Fruit fly (Drosophila melanogaster) whole organism, wandering third instar larva: ENCODE measurements around the gene Pp2A-29B.

Source experiments
- Abd-B ChIP-seq: fragments of >200 bp; optimal IDR thresholded peaks from 2 replicates; lab custom pipeline; 2017; ENCODE audit warnings: missing biosample characterization, missing genetic modification characterization
- CG32264 ChIP-seq: fragments of 200-800 bp; sonication (Bioruptor generic); optimal IDR thresholded peaks from 2 replicates; lab custom pipeline; 2016; ENCODE audit warnings: missing biosample characterization, missing genetic modification characterization
- CG9705 ChIP-seq: fragments of 200-800 bp; sonication (Bioruptor generic); optimal IDR thresholded peaks from 2 replicates; lab custom pipeline; 2018; ENCODE audit warnings: missing biosample characterization, mild to moderate bottlenecking, missing genetic modification characterization
- CrebA ChIP-seq: fragments of 200-800 bp; sonication (Bioruptor generic); optimal IDR thresholded peaks from 2 replicates; lab custom pipeline; 2016; ENCODE audit warnings: missing biosample characterization, mild to moderate bottlenecking, missing genetic modification characterization, borderline replicate concordance
- Dfd ChIP-seq: fragments of >200 bp; optimal IDR thresholded peaks from 2 replicates; lab custom pipeline; 2017; ENCODE audit warnings: missing biosample characterization, missing genetic modification characterization
- Dif ChIP-seq: fragments of 200-275, 200-300 bp; sonication (Bioruptor generic); optimal IDR thresholded peaks from 2 replicates; lab custom pipeline; 2018; ENCODE audit warnings: missing biosample characterization, missing genetic modification characterization; ENCODE audit not compliant: partially characterized antibody
- GATAd ChIP-seq: sonication (Bioruptor generic); optimal IDR thresholded peaks from 2 replicates; lab custom pipeline; 2016; ENCODE audit warnings: missing biosample characterization, missing genetic modification characterization
- HLH106 ChIP-seq: fragments of 200-800 bp; optimal IDR thresholded peaks from 3 replicates; lab custom pipeline; 2019; ENCODE audit warnings: missing biosample characterization, mild to moderate bottlenecking, missing genetic modification characterization, moderate library complexity
- Hnf4 ChIP-seq: fragments of 200-800 bp; sonication (Bioruptor generic); optimal IDR thresholded peaks from 2 replicates; lab custom pipeline; 2016; ENCODE audit warnings: missing biosample characterization, mild to moderate bottlenecking, missing genetic modification characterization
- Hr78 ChIP-seq: fragments of >200 bp; optimal IDR thresholded peaks from 2 replicates; lab custom pipeline; 2017; ENCODE audit warnings: missing biosample characterization, missing genetic modification characterization
- Hr83 ChIP-seq: fragments of 200-300 bp; sonication (Bioruptor generic); optimal IDR thresholded peaks from 2 replicates; lab custom pipeline; 2016; ENCODE audit warnings: missing biosample characterization, mild to moderate bottlenecking, missing genetic modification characterization, moderate library complexity; ENCODE audit not compliant: poor library complexity, severe bottlenecking
- Jra ChIP-seq: sonication (Bioruptor generic); optimal IDR thresholded peaks from 2 replicates; lab custom pipeline; 2016; ENCODE audit warnings: missing biosample characterization, missing genetic modification characterization
- Mio ChIP-seq: sonication (Bioruptor generic); optimal IDR thresholded peaks from 2 replicates; lab custom pipeline; 2016; ENCODE audit warnings: missing biosample characterization, missing genetic modification characterization
- Myc ChIP-seq: fragments of >200 bp; optimal IDR thresholded peaks from 2 replicates; lab custom pipeline; 2017
- N ChIP-seq: fragments of >200 bp; optimal IDR thresholded peaks from 2 replicates; lab custom pipeline; 2018; ENCODE audit warnings: missing biosample characterization, missing external identifiers, missing genetic modification characterization
- OdsH ChIP-seq: fragments of 200-800 bp; sonication (Bioruptor generic); optimal IDR thresholded peaks from 2 replicates; lab custom pipeline; 2016; ENCODE audit warnings: missing biosample characterization, mild to moderate bottlenecking, missing genetic modification characterization
- Rel ChIP-seq, 2 experiments: fragments of 200-800 bp; sonication (Bioruptor generic) in 1 of 2; optimal IDR thresholded peaks; 2 replicates in 1 of 2; 3 replicates in 1 of 2; lab custom pipeline; 2016 to 2019; ENCODE audit warnings: mild to moderate bottlenecking in 2 of 2, missing biosample characterization in 2 of 2, missing genetic modification characterization in 2 of 2, moderate library complexity in 1 of 2
- Sp1 ChIP-seq: fragments of 200-800 bp; sonication (Bioruptor generic); optimal IDR thresholded peaks from 3 replicates; lab custom pipeline; 2019; ENCODE audit warnings: missing biosample characterization, mild to moderate bottlenecking, missing genetic modification characterization, moderate library complexity
- Vsx2 ChIP-seq: fragments of 200-300, 225-300 bp; sonication (Bioruptor generic); optimal IDR thresholded peaks from 2 replicates; lab custom pipeline; 2018; ENCODE audit warnings: missing biosample characterization, missing genetic modification characterization; ENCODE audit not compliant: partially characterized antibody
- br ChIP-seq: fragments of 200-800 bp; sonication (Bioruptor generic); optimal IDR thresholded peaks from 2 replicates; lab custom pipeline; 2016; ENCODE audit warnings: missing biosample characterization, missing genetic modification characterization
- brk ChIP-seq: fragments of 200-800 bp; sonication (Bioruptor generic); optimal IDR thresholded peaks from 2 replicates; lab custom pipeline; 2016; ENCODE audit warnings: missing biosample characterization, mild to moderate bottlenecking, missing genetic modification characterization
- dl ChIP-seq, 2 experiments: fragments of 175-275, 200-275 bp in 1 of 2; fragments of 200-275 bp in 1 of 2; sonication (Bioruptor generic); optimal IDR thresholded peaks; lab custom pipeline; 2018; ENCODE audit warnings: mild to moderate bottlenecking in 2 of 2, missing biosample characterization in 2 of 2, missing genetic modification characterization in 2 of 2, moderate library complexity in 2 of 2; ENCODE audit not compliant: partially characterized antibody in 2 of 2, insufficient read depth in 1 of 2
- dmrt93B ChIP-seq: fragments of 200-800 bp; sonication (Bioruptor generic); optimal IDR thresholded peaks from 2 replicates; lab custom pipeline; 2018; ENCODE audit warnings: missing biosample characterization, mild to moderate bottlenecking, missing genetic modification characterization
- dsf ChIP-seq: sonication (Bioruptor generic); optimal IDR thresholded peaks from 2 replicates; lab custom pipeline; 2016; ENCODE audit warnings: missing biosample characterization, missing genetic modification characterization, borderline replicate concordance
- ey ChIP-seq: fragments of 200-800 bp; sonication (Bioruptor generic); optimal IDR thresholded peaks from 2 replicates; lab custom pipeline; 2016; ENCODE audit warnings: missing biosample characterization, missing genetic modification characterization
- foxo ChIP-seq, 2 experiments: fragments of 200-800 bp; sonication (Bioruptor generic); optimal IDR thresholded peaks; 2 replicates in 1 of 2; 3 replicates in 1 of 2; lab custom pipeline; 2016 to 2017; ENCODE audit warnings: missing biosample characterization in 2 of 2, missing genetic modification characterization in 2 of 2
- fru ChIP-seq: fragments of 200-800 bp; sonication (Bioruptor generic); optimal IDR thresholded peaks from 3 replicates; lab custom pipeline; 2016; ENCODE audit warnings: missing biosample characterization, mild to moderate bottlenecking, missing genetic modification characterization
- h ChIP-seq: fragments of 200-800 bp; sonication (Bioruptor generic); optimal IDR thresholded peaks from 3 replicates; lab custom pipeline; 2016; ENCODE audit warnings: missing biosample characterization, mild to moderate bottlenecking, missing genetic modification characterization
- jim ChIP-seq: fragments of 175-275, 200-325 bp; sonication (Bioruptor generic); optimal IDR thresholded peaks from 2 replicates; lab custom pipeline; 2016; ENCODE audit warnings: missing biosample characterization, mild to moderate bottlenecking, missing genetic modification characterization
- lola ChIP-seq: fragments of >200 bp; optimal IDR thresholded peaks from 2 replicates; lab custom pipeline; 2017; ENCODE audit warnings: missing biosample characterization, missing genetic modification characterization
- pan ChIP-seq: fragments of >200 bp; optimal IDR thresholded peaks from 2 replicates; lab custom pipeline; 2017
- psq ChIP-seq: fragments of 200-800 bp; sonication (Bioruptor generic); optimal IDR thresholded peaks from 3 replicates; lab custom pipeline; 2017; ENCODE audit warnings: missing biosample characterization, mild to moderate bottlenecking, missing genetic modification characterization, moderate library complexity
- rgr ChIP-seq: fragments of 200-800 bp; sonication (Bioruptor generic); optimal IDR thresholded peaks from 3 replicates; lab custom pipeline; 2016; ENCODE audit warnings: missing biosample characterization, mild to moderate bottlenecking, missing genetic modification characterization
- sage ChIP-seq: fragments of 200-800 bp; sonication (Bioruptor generic); optimal IDR thresholded peaks from 2 replicates; lab custom pipeline; 2016; ENCODE audit warnings: missing biosample characterization, mild to moderate bottlenecking, missing genetic modification characterization
- sv ChIP-seq: fragments of 200-800 bp; sonication (Bioruptor generic); optimal IDR thresholded peaks from 3 replicates; lab custom pipeline; 2016; ENCODE audit warnings: missing biosample characterization, missing genetic modification characterization
- tai ChIP-seq: sonication (Bioruptor generic); optimal IDR thresholded peaks from 2 replicates; lab custom pipeline; 2016; ENCODE audit warnings: missing biosample characterization, missing genetic modification characterization
- usp ChIP-seq: fragments of >200 bp; optimal IDR thresholded peaks from 2 replicates; lab custom pipeline; 2017; ENCODE audit warnings: missing biosample characterization, missing genetic modification characterization
- woc ChIP-seq: sonication (Bioruptor generic); optimal IDR thresholded peaks from 2 replicates; lab custom pipeline; 2016; ENCODE audit warnings: missing biosample characterization, mild to moderate bottlenecking, missing genetic modification characterization

Gene Pp2A-29B

DNA sequence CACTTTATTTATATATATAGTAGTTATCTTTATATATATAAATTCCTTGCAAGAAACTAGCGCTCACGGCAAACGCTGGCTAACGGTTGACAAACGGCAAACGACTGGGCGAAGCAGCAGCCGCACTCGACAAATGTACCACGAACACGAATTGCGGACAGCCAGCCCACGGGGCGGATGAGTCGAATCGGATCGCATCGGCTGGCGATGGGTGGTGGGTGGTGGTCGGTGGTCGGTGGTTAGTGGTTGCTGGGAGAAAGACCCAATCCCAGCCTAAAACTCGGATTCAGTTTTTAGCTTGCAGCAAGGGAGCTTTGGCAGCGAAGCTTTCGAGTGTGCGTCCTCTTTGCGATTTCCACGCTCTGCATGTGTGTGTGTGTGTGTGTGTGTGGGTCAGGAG is 40.7 kb upstream of the Pp2A-29B start, which contains the start of gene CG7781:
Gene CG7781, minus strand, starts transcription at position 260 of the 400 bp plus-strand sequence.
- TF ChIP-seq Hr83 (GFP tag; lab: Kevin White, UChicago) = peak; percentile 29
- no peak for TF ChIP-seq ey

DNA sequence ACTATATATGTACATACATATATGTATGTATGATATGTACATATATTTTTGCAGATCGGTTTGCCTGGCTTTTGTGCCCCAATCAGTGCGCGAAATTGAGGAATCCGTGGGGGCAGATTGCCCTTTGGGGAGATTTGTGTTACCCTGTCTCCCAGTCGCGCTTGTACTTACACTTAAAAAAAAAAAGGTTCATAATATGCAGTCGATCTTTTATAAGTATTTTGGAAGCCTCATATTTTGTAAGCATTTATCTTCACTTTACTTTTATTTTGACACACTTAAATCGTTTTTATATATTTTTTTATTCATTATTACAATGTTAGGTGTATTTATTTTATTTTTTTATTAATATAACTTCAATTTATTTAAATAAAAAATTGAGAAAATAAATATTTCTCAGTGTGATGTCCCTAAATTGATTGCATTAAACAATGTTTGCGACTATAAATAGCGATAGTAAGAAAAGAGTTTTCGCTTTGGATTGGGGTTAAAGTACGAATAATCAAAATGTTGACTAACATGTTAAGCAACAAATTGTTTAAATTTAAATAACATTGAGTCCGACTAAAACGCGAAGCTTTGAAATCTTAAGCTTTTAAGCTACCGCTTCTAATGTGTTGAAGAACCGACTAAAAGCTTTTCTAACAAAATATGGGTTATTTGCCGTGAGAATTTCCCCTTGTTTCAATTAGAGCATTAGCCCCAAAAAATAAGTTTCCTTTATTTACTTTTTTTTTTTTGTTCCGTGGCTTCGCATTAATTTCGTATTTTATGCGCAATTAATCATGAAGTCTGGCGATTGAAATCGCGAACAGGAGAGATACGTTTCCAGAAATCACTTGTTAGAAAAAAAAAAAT is 39.2 kb upstream of the Pp2A-29B start:
- TF ChIP-seq woc (GFP tag; lab: Kevin White, UChicago) (no peak), Vsx2 (GFP tag; lab: Kevin White, UChicago) (no peak), fru (peak; percentile 19), CrebA (GFP tag; lab: Kevin White, UChicago) (peak; percentile 39), HLH106 (tag; lab: Kevin White, UChicago) (peak; percentile 42), sv (no peak), h (GFP tag; lab: Kevin White, UChicago) (peak; percentile 7), jim (GFP tag; lab: Kevin White, UChicago) (no peak), dl (GFP tag; optimal IDR thresholded peaks at IDR 0.05; lab: Kevin White, UChicago; ENCODE audit: insufficient read depth in 1 of 2, partially characterized antibody in 2 of 2) (no peak), Dfd (GFP tag; lab: Kevin White, UChicago) (no peak), Jra (GFP tag; lab: Kevin White, UChicago) (no peak), Myc (peak; percentile 58), br (peak; percentile 14), foxo (GFP tag; optimal IDR thresholded peaks at IDR 0.05; lab: Kevin White, UChicago) (peak in 1 of 2 experiments; percentile 55), Hnf4 (GFP tag; lab: Kevin White, UChicago) (no peak), Rel (GFP tag; optimal IDR thresholded peaks at IDR 0.05; lab: Kevin White, UChicago) (no peak), Rel (tag; optimal IDR thresholded peaks at IDR 0.05; lab: Kevin White, UChicago) (no peak), CG32264 (GFP tag; lab: Kevin White, UChicago) (no peak), ey (no peak), psq (GFP tag; lab: Kevin White, UChicago) (peak; percentile 50), tai (GFP tag; lab: Kevin White, UChicago) (no peak), dsf (GFP tag; lab: Kevin White, UChicago) (no peak), sage (GFP tag; lab: Kevin White, UChicago) (no peak), Hr78 (GFP tag; lab: Kevin White, UChicago) (no peak), N (GFP tag; lab: Kevin White, UChicago) (no peak), Abd-B (GFP tag; lab: Kevin White, UChicago) (no peak), Dif (no peak), brk (GFP tag; lab: Kevin White, UChicago) (no peak), Sp1 (GFP tag; lab: Kevin White, UChicago) (peak; percentile 71), lola (GFP tag; lab: Kevin White, UChicago) (no peak), usp (GFP tag; lab: Kevin White, UChicago) (no peak), OdsH (GFP tag; lab: Kevin White, UChicago) (peak; percentile 46), dmrt93B (GFP tag; lab: Kevin White, UChicago) (no peak), CG9705 (GFP tag; lab: Kevin White, UChicago) (no peak), rgr (peak; percentile 47), Mio (GFP tag; lab: Kevin White, UChicago) (no peak), Hr83 (GFP tag; lab: Kevin White, UChicago) (no peak), GATAd (GFP tag; lab: Kevin White, UChicago) (no peak), pan (lab: Kevin White, UChicago) (no peak)
